Fruit fly (Drosophila melanogaster) whole organism, embryonic: ENCODE data around the gene Ppt1.
A peak's percentile ranks its signal among the peaks of the same experiment; 100 is the strongest.

Experiments used
- Atf6 ChIP-seq: fragments of 200-800 bp; sonication (Bioruptor generic); IDR thresholded peaks from 2 replicates; pipeline ENCODE4 v1.3.6; 2022; ENCODE audit warnings: missing biosample characterization, missing genetic modification characterization
- Bteb2 ChIP-seq: fragments of 200-800 bp; sonication (Bioruptor generic); optimal IDR thresholded peaks from 2 replicates; lab custom pipeline; 2016; ENCODE audit warnings: missing biosample characterization, missing genetic modification characterization
- CG11696 ChIP-seq: fragments of 200-800 bp; sonication (Bioruptor generic); IDR thresholded peaks from 2 replicates; pipeline ENCODE4 v1.3.6; 2022; ENCODE audit warnings: missing biosample characterization, missing genetic modification characterization
- CG12219 ChIP-seq: fragments of 200-800 bp; sonication (Bioruptor generic); optimal IDR thresholded peaks from 3 replicates; lab custom pipeline; 2018; ENCODE audit warnings: missing biosample characterization, mild to moderate bottlenecking, missing genetic modification characterization
- CG14710 ChIP-seq: fragments of 200-800 bp; sonication (Bioruptor generic); optimal IDR thresholded peaks from 3 replicates; lab custom pipeline; 2019; ENCODE audit warnings: missing biosample characterization, mild to moderate bottlenecking, missing genetic modification characterization, moderate library complexity
- CG17912 ChIP-seq: fragments of 200-800 bp; sonication (Bioruptor generic); optimal IDR thresholded peaks from 2 replicates; lab custom pipeline; 2018; ENCODE audit warnings: missing biosample characterization, mild to moderate bottlenecking, missing genetic modification characterization
- CG18599 ChIP-seq: fragments of 200-800 bp; sonication (Bioruptor generic); optimal IDR thresholded peaks from 3 replicates; lab custom pipeline; 2017; ENCODE audit warnings: missing biosample characterization, missing genetic modification characterization, mild to moderate bottlenecking, moderate library complexity, missing genetic modification reagents
- CG33557 ChIP-seq: fragments of 200-800 bp; sonication (Bioruptor generic); optimal IDR thresholded peaks from 2 replicates; lab custom pipeline; 2019; ENCODE audit warnings: missing biosample characterization, mild to moderate bottlenecking, missing genetic modification characterization, moderate library complexity
- CG34422 ChIP-seq: fragments of 200-800 bp; sonication (Bioruptor generic); IDR thresholded peaks from 3 replicates; pipeline ENCODE4 v1.3.6; 2022; ENCODE audit warnings: missing biosample characterization, missing genetic modification characterization
- CG3838 ChIP-seq: fragments of 200-800 bp; sonication (Bioruptor generic); optimal IDR thresholded peaks from 3 replicates; lab custom pipeline; 2016; ENCODE audit warnings: missing biosample characterization, missing genetic modification characterization
- CG4328 ChIP-seq: fragments of 200-800 bp; sonication (Bioruptor generic); optimal IDR thresholded peaks from 3 replicates; lab custom pipeline; 2017; ENCODE audit warnings: missing biosample characterization, missing genetic modification reagents, missing genetic modification characterization
- CG4617 ChIP-seq: fragments of 200-800 bp; sonication (Bioruptor generic); optimal IDR thresholded peaks from 3 replicates; lab custom pipeline; 2016; ENCODE audit warnings: missing biosample characterization, missing genetic modification characterization, borderline replicate concordance
- CG9609 ChIP-seq: fragments of 200-800 bp; sonication (Bioruptor generic); optimal IDR thresholded peaks from 3 replicates; lab custom pipeline; 2016; ENCODE audit warnings: missing biosample characterization, missing genetic modification characterization
- CoRest ChIP-seq: fragments of 200-800 bp; sonication (Bioruptor generic); optimal IDR thresholded peaks from 3 replicates; lab custom pipeline; 2018; ENCODE audit warnings: missing biosample characterization, mild to moderate bottlenecking, missing genetic modification characterization, moderate library complexity
- D19B ChIP-seq: fragments of 200-800 bp; sonication (Bioruptor generic); optimal IDR thresholded peaks from 2 replicates; lab custom pipeline; 2017; ENCODE audit warnings: missing biosample characterization, mild to moderate bottlenecking, missing genetic modification characterization
- Dbx ChIP-seq: fragments of 200-800 bp; sonication (Bioruptor generic); IDR thresholded peaks from 3 replicates; pipeline ENCODE4 v1.3.6; 2022; ENCODE audit warnings: missing biosample characterization, missing genetic modification characterization
- Deaf1 ChIP-seq: fragments of 200-800 bp; optimal IDR thresholded peaks from 3 replicates; lab custom pipeline; 2019; ENCODE audit warnings: missing biosample characterization, mild to moderate bottlenecking, missing genetic modification characterization, moderate library complexity
- Dfd ChIP-seq, 2 experiments: fragments of >200 bp; optimal IDR thresholded peaks; 2 replicates each; lab custom pipeline; 2017; ENCODE audit warnings: missing biosample characterization in 2 of 2, missing genetic modification characterization in 2 of 2
- Fer1 ChIP-seq: fragments of 200-800 bp; sonication (Bioruptor generic); optimal IDR thresholded peaks from 2 replicates; lab custom pipeline; 2017; ENCODE audit warnings: missing biosample characterization, mild to moderate bottlenecking, missing genetic modification characterization
- GATAe ChIP-seq: fragments of 200-800 bp; sonication (Bioruptor generic); conservative IDR thresholded peaks from 2 replicates; pipeline ENCODE4 v1.3.6; 2022; ENCODE audit warnings: missing biosample characterization, missing genetic modification characterization
- HHEX ChIP-seq: fragments of 200-800 bp; sonication (Bioruptor generic); optimal IDR thresholded peaks from 3 replicates; lab custom pipeline; 2017; ENCODE audit warnings: missing biosample characterization, mild to moderate bottlenecking, missing genetic modification characterization, missing genetic modification reagents
- Hey ChIP-seq: fragments of 200-800 bp; sonication (Bioruptor generic); optimal IDR thresholded peaks from 3 replicates; lab custom pipeline; 2018; ENCODE audit warnings: missing biosample characterization, mild to moderate bottlenecking, missing genetic modification characterization
- Hr39 ChIP-seq: fragments of >200 bp; optimal IDR thresholded peaks from 2 replicates; lab custom pipeline; 2017
- Meics ChIP-seq: fragments of 200-800 bp; sonication (Bioruptor generic); optimal IDR thresholded peaks from 2 replicates; lab custom pipeline; 2017; ENCODE audit warnings: missing biosample characterization, mild to moderate bottlenecking, missing genetic modification characterization
- NC2β ChIP-seq: fragments of 200-800 bp; sonication (Bioruptor generic); optimal IDR thresholded peaks from 2 replicates; lab custom pipeline; 2016; ENCODE audit warnings: missing biosample characterization, missing genetic modification characterization
- Nf-YB ChIP-seq: fragments of 200-800 bp; sonication (Bioruptor generic); optimal IDR thresholded peaks from 3 replicates; lab custom pipeline; 2019; ENCODE audit warnings: missing biosample characterization, mild to moderate bottlenecking, missing genetic modification characterization, moderate library complexity
- abd-A ChIP-seq: fragments of 200-800 bp; sonication (Bioruptor generic); optimal IDR thresholded peaks from 3 replicates; lab custom pipeline; 2019; ENCODE audit warnings: missing biosample characterization, mild to moderate bottlenecking, missing genetic modification characterization, moderate library complexity
- aop ChIP-seq: fragments of 200-800 bp; sonication (Bioruptor generic); IDR thresholded peaks from 2 replicates; pipeline ENCODE4 v1.3.6; 2022; ENCODE audit warnings: missing biosample characterization, missing genetic modification characterization
- az2 ChIP-seq: fragments of 200-800 bp; sonication (Bioruptor generic); optimal IDR thresholded peaks from 3 replicates; lab custom pipeline; 2016; ENCODE audit warnings: missing biosample characterization, missing genetic modification characterization
- cad ChIP-seq: fragments of >200 bp; optimal IDR thresholded peaks from 2 replicates; lab custom pipeline; 2017; ENCODE audit warnings: missing biosample characterization, missing genetic modification characterization
- cato ChIP-seq: fragments of 200-800 bp; sonication (Bioruptor generic); optimal IDR thresholded peaks from 2 replicates; lab custom pipeline; 2016; ENCODE audit warnings: missing biosample characterization, missing genetic modification characterization, borderline replicate concordance
- chif ChIP-seq, 2 experiments: fragments of 200-800 bp; sonication (Bioruptor generic); optimal IDR thresholded peaks; 3 replicates each; lab custom pipeline; 2016; ENCODE audit warnings: missing biosample characterization in 2 of 2, missing genetic modification characterization in 2 of 2
- ci ChIP-seq: fragments of 200-800 bp; sonication (Bioruptor generic); IDR thresholded peaks from 3 replicates; pipeline ENCODE4 v1.3.6; 2022; ENCODE audit warnings: missing biosample characterization, missing genetic modification characterization
- crc ChIP-seq: fragments of 200-800 bp; sonication (Bioruptor generic); optimal IDR thresholded peaks from 2 replicates; lab custom pipeline; 2016; ENCODE audit warnings: missing biosample characterization, missing genetic modification characterization
- dpn ChIP-seq, 2 experiments: fragments of 200-800 bp; sonication (Bioruptor generic); optimal IDR thresholded peaks; 3 replicates each; lab custom pipeline; 2016; ENCODE audit warnings: missing biosample characterization in 2 of 2, missing genetic modification characterization in 2 of 2
- jumu ChIP-seq: fragments of 200-800 bp; sonication (Bioruptor generic); optimal IDR thresholded peaks from 3 replicates; lab custom pipeline; 2016; ENCODE audit warnings: missing biosample characterization, missing genetic modification characterization
- knrl ChIP-seq: fragments of 200-800 bp; sonication (Bioruptor generic); IDR thresholded peaks from 3 replicates; pipeline ENCODE4 v1.3.6; 2022; ENCODE audit warnings: missing biosample characterization, missing genetic modification characterization; ENCODE audit not compliant: partially characterized antibody
- lola ChIP-seq, 3 experiments: fragments of >200 bp in 2 of 3; fragments of 200-800 bp in 1 of 3; sonication (Bioruptor generic) in 1 of 3; optimal IDR thresholded peaks; 2 replicates each; lab custom pipeline; 2017 to 2019; ENCODE audit warnings: missing biosample characterization in 3 of 3, missing genetic modification characterization in 3 of 3, mild to moderate bottlenecking in 1 of 3, moderate library complexity in 1 of 3
- maf-S ChIP-seq: fragments of 200-800 bp; sonication (Bioruptor generic); optimal IDR thresholded peaks from 2 replicates; lab custom pipeline; 2016; ENCODE audit warnings: missing biosample characterization, missing genetic modification characterization
- nerfin-1 ChIP-seq: fragments of 200-800 bp; sonication (Bioruptor generic); optimal IDR thresholded peaks from 3 replicates; lab custom pipeline; 2019; ENCODE audit warnings: missing biosample characterization, mild to moderate bottlenecking, missing genetic modification characterization, moderate library complexity
- nom ChIP-seq: fragments of 200-800 bp; sonication (Bioruptor generic); optimal IDR thresholded peaks from 2 replicates; lab custom pipeline; 2017; ENCODE audit warnings: missing biosample characterization, missing genetic modification characterization, mild to moderate bottlenecking, moderate library complexity, missing genetic modification reagents
- pb ChIP-seq: fragments of 200-800 bp; sonication (Bioruptor generic); optimal IDR thresholded peaks from 3 replicates; lab custom pipeline; 2016; ENCODE audit warnings: missing biosample characterization, missing genetic modification characterization
- pros ChIP-seq: fragments of 200-800 bp; sonication (Bioruptor generic); optimal IDR thresholded peaks from 3 replicates; lab custom pipeline; 2019; ENCODE audit warnings: missing biosample characterization, mild to moderate bottlenecking, missing genetic modification characterization, moderate library complexity
- seq ChIP-seq: fragments of 200-800 bp; sonication (Bioruptor generic); IDR thresholded peaks from 2 replicates; pipeline ENCODE4 v1.3.6; 2022; ENCODE audit warnings: missing biosample characterization, missing genetic modification characterization
- sima ChIP-seq: fragments of 200-800 bp; sonication (Bioruptor generic); optimal IDR thresholded peaks from 2 replicates; lab custom pipeline; 2016; ENCODE audit warnings: missing biosample characterization, missing genetic modification characterization
- sr ChIP-seq: fragments of 200-800 bp; sonication (Bioruptor generic); IDR thresholded peaks from 3 replicates; pipeline ENCODE4 v1.3.6; 2022; ENCODE audit warnings: missing biosample characterization, missing genetic modification characterization
- trh ChIP-seq: fragments of 200-800 bp; sonication (Bioruptor generic); optimal IDR thresholded peaks from 2 replicates; lab custom pipeline; 2016; ENCODE audit warnings: missing biosample characterization, missing genetic modification characterization
- wor ChIP-seq: fragments of 200-800 bp; sonication (Bioruptor generic); IDR thresholded peaks from 2 replicates; pipeline ENCODE4 v1.3.6; 2022; ENCODE audit warnings: missing biosample characterization, missing genetic modification characterization
- zfh1 ChIP-seq: fragments of 200-800 bp; sonication (Bioruptor generic); IDR thresholded peaks from 3 replicates; pipeline ENCODE4 v1.3.6; 2022; ENCODE audit warnings: missing biosample characterization, missing genetic modification characterization
- zfh2 ChIP-seq: fragments of 200-800 bp; sonication (Bioruptor generic); optimal IDR thresholded peaks from 2 replicates; lab custom pipeline; 2016; ENCODE audit warnings: missing biosample characterization, missing genetic modification characterization

Gene Ppt1

dm6 chrX:8681189-8681821, 8.7 kb downstream of the Ppt1 start, which contains the start of gene CAH3 (continued):
- TF ChIP-seq CG3838 (GFP tag; lab: Kevin White, UChicago) = peak; percentile 64
- peak; percentile 64; the same call in 2 of the 3 replicates for TF ChIP-seq sr (GFP tag; lab: Robert Waterston, UW)
- peak; percentile 69 for TF ChIP-seq trh (GFP tag; lab: Kevin White, UChicago)
- TF ChIP-seq HHEX (GFP tag; lab: Kevin White, UChicago) = peak; percentile 93
- TF ChIP-seq aop (GFP tag; lab: Robert Waterston, UW) = peak; percentile 78
- no peak for TF ChIP-seq cad
- peak; percentile 88 for TF ChIP-seq Dbx
- peak; percentile 87 for TF ChIP-seq crc
- TF ChIP-seq CG9609 (GFP tag; lab: Kevin White, UChicago) = peak; percentile 94
- peak; percentile 96 for TF ChIP-seq CG14710 (tag; lab: Kevin White, UChicago)
- TF ChIP-seq Nf-YB (GFP tag; lab: Kevin White, UChicago) = peak; percentile 85
- TF ChIP-seq Fer1 = peak; percentile 96
- peak; percentile 91 for TF ChIP-seq az2 (GFP tag; lab: Kevin White, UChicago)
- peak; percentile 93 for TF ChIP-seq jumu (GFP tag; lab: Kevin White, UChicago)
- TF ChIP-seq Hey (tag; lab: Kevin White, UChicago) = peak; percentile 77
- TF ChIP-seq Bteb2 (GFP tag; lab: Kevin White, UChicago) = peak; percentile 91
- peak; percentile 95 for TF ChIP-seq Meics
- peak; percentile 70 for TF ChIP-seq CG4617 (GFP tag; lab: Kevin White, UChicago)
- peak; percentile 93 to 94 for TF ChIP-seq dpn (GFP tag; optimal IDR thresholded peaks at IDR 0.05; lab: Kevin White, UChicago)
- TF ChIP-seq pb (GFP tag; lab: Kevin White, UChicago) = peak; percentile 93
- peak; percentile 84 for TF ChIP-seq cato (GFP tag; lab: Kevin White, UChicago)
- peak; percentile 95 for TF ChIP-seq CG12219 (GFP tag; lab: Kevin White, UChicago)
- peak; percentile 97 for TF ChIP-seq ci (GFP tag; lab: Robert Waterston, UW)
- no peak for TF ChIP-seq Dfd (GFP tag; optimal IDR thresholded peaks at IDR 0.05; lab: Kevin White, UChicago)
- peak; percentile 88 for TF ChIP-seq CG34422 (GFP tag; lab: Robert Waterston, UW)
- peak; percentile 82 for TF ChIP-seq wor (GFP tag; lab: Robert Waterston, UW)
- TF ChIP-seq zfh2 (GFP tag; lab: Kevin White, UChicago) = peak; percentile 95
- peak; percentile 88 to 95 for TF ChIP-seq chif (GFP tag; optimal IDR thresholded peaks at IDR 0.05; lab: Kevin White, UChicago)
- peak; percentile 71 for TF ChIP-seq CG11696
- TF ChIP-seq maf-S (GFP tag; lab: Kevin White, UChicago) = peak; percentile 90
- TF ChIP-seq Hr39 (lab: Kevin White, UChicago) = no peak
- peak; percentile 74 for TF ChIP-seq abd-A (tag; lab: Kevin White, UChicago)
- no peak; the same call in 1 of the 2 replicates for TF ChIP-seq GATAe (GFP tag; lab: Robert Waterston, UW)
- TF ChIP-seq Deaf1 (tag; lab: Kevin White, UChicago) = peak; percentile 78
- TF ChIP-seq nom (GFP tag; lab: Kevin White, UChicago) = peak; percentile 94
- TF ChIP-seq CG33557 (GFP tag; lab: Kevin White, UChicago) = peak; percentile 96
- peak; percentile 92 for TF ChIP-seq NC2β (GFP tag; lab: Kevin White, UChicago)
- TF ChIP-seq Atf6 (GFP tag; lab: Robert Waterston, UW) = peak; percentile 96
- peak; percentile 92 for TF ChIP-seq nerfin-1 (tag; lab: Kevin White, UChicago)
- peak; percentile 96 for TF ChIP-seq zfh1
- peak; percentile 88 for TF ChIP-seq CG17912
- peak; percentile 52; the same call in 1 of the 3 replicates for TF ChIP-seq knrl (GFP tag; lab: Robert Waterston, UW)
- peak; percentile 50 for TF ChIP-seq pros (GFP tag; lab: Kevin White, UChicago)
- peak; percentile 86 for TF ChIP-seq D19B (GFP tag; lab: Kevin White, UChicago)
- peak in 1 of 3 experiments; percentile 94 for TF ChIP-seq lola (GFP tag; optimal IDR thresholded peaks at IDR 0.05; lab: Kevin White, UChicago)
- TF ChIP-seq CG4328 (GFP tag; lab: Kevin White, UChicago) = peak; percentile 92
- peak; percentile 95 for TF ChIP-seq CG18599
- TF ChIP-seq seq (GFP tag; lab: Robert Waterston, UW) = peak; percentile 91
- peak; percentile 96 for TF ChIP-seq CoRest
- TF ChIP-seq sima = peak; percentile 25
